Fruit fly (Drosophila melanogaster): Measurements from ENCODE around the gene CG5149.

CG5149 gene

dm6 chr2L:7387813-7388558, at the start of gene CG5149, which contains the start of gene gudu (continued):
- TF ChIP-seq CG10543 (GFP tag; optimal IDR thresholded peaks at IDR 0.05) (no peak), Ssrp (tag; optimal IDR thresholded peaks at IDR 0.05) (no peak), ems (GFP tag; optimal IDR thresholded peaks at IDR 0.05) (peak; percentile 0), gce (GFP tag; IDR thresholded peaks at IDR 0.05) (no peak), pzg (GFP tag; optimal IDR thresholded peaks at IDR 0.05) (peak; percentile 90), CG30403 (GFP tag; optimal IDR thresholded peaks at IDR 0.05) (no peak), kay (GFP tag; optimal IDR thresholded peaks at IDR 0.05) (no peak), Pdp1 (GFP tag; optimal IDR thresholded peaks at IDR 0.05) (no peak), CG9932 (GFP tag; IDR thresholded peaks at IDR 0.05) (peak; percentile 67), NK7.1 (GFP tag; optimal IDR thresholded peaks at IDR 0.05) (no peak), CG6272 (GFP tag; IDR thresholded peaks at IDR 0.05) (peak; percentile 41; the same call in 1 of the 2 replicates), CG34224 (GFP tag; IDR thresholded peaks at IDR 0.05; ENCODE audit: partially characterized antibody) (peak; percentile 83), CTCF (GFP tag; optimal IDR thresholded peaks at IDR 0.05) (peak; percentile 87), pb (GFP tag; optimal IDR thresholded peaks at IDR 0.05) (no peak), phol (tag; optimal IDR thresholded peaks at IDR 0.05) (peak; percentile 46), Max (GFP tag; optimal IDR thresholded peaks at IDR 0.05) (no peak), Bgb (GFP tag; IDR thresholded peaks at IDR 0.05; ENCODE audit: partially characterized antibody) (peak; percentile 94), CG16813 (GFP tag; IDR thresholded peaks at IDR 0.05; ENCODE audit: partially characterized antibody) (peak; percentile 86), Rx (GFP tag; IDR thresholded peaks at IDR 0.05) (no peak), scrt (GFP tag; optimal IDR thresholded peaks at IDR 0.05) (no peak), pfk (GFP tag; optimal IDR thresholded peaks at IDR 0.05) (no peak), danr (GFP tag; IDR thresholded peaks at IDR 0.05) (no peak), HHEX (GFP tag; optimal IDR thresholded peaks at IDR 0.05) (no peak), fd64A (GFP tag; optimal IDR thresholded peaks at IDR 0.05) (no peak), Myb (GFP tag; optimal IDR thresholded peaks at IDR 0.05) (peak; percentile 46), CG18619 (GFP tag; optimal IDR thresholded peaks at IDR 0.05) (no peak), CG9215 (GFP tag; IDR thresholded peaks at IDR 0.05) (no peak), CG4730 (GFP tag; IDR thresholded peaks at IDR 0.05) (no peak), CG30431 (GFP tag; optimal IDR thresholded peaks at IDR 0.05) (no peak), B-H2 (GFP tag; optimal IDR thresholded peaks at IDR 0.05) (no peak), eve (GFP tag; optimal IDR thresholded peaks at IDR 0.05) (no peak), CG8290 (GFP tag; optimal IDR thresholded peaks at IDR 0.05) (peak; percentile 21), CG8290 (tag; optimal IDR thresholded peaks at IDR 0.05) (no peak), Usf (GFP tag; optimal IDR thresholded peaks at IDR 0.05) (no peak), BEAF-32 (GFP tag; optimal IDR thresholded peaks at IDR 0.05) (peak; percentile 90), CG2678 (tag; optimal IDR thresholded peaks at IDR 0.05) (no peak), CG31224 (GFP tag; IDR thresholded peaks at IDR 0.05) (no peak), PHDP (tag; optimal IDR thresholded peaks at IDR 0.05) (no peak), CG9817 (tag; optimal IDR thresholded peaks at IDR 0.05) (no peak), CG32532 (GFP tag; IDR thresholded peaks at IDR 0.05) (peak; percentile 51; the same call in 1 of the 2 replicates), Med (GFP tag) (peak; percentile 87), Drgx (GFP tag; IDR thresholded peaks at IDR 0.05) (no peak), Ets65A (GFP tag) (peak; percentile 49), Asciz (GFP tag; optimal IDR thresholded peaks at IDR 0.05) (no peak), CG11560 (tag; IDR thresholded peaks at IDR 0.05) (no peak), p53 (GFP tag; optimal IDR thresholded peaks at IDR 0.05) (no peak), CG9727 (GFP tag; optimal IDR thresholded peaks at IDR 0.05) (no peak), CG1024 (GFP tag; IDR thresholded peaks at IDR 0.05) (no peak), Ets97D (GFP tag; optimal IDR thresholded peaks at IDR 0.05) (peak; percentile 51), CG5245 (GFP tag; optimal IDR thresholded peaks at IDR 0.05) (no peak), Ravus (GFP tag; IDR thresholded peaks at IDR 0.05) (no peak)

Measured in whole organism, embryonic.